Worm (Caenorhabditis elegans) whole organism, midembryonic: Measurements from ENCODE around the gene F36D3.16.

Source experiments
- T22C8.4 ChIP-seq: fragments of 200-800 bp; sonication (Bioruptor generic); IDR thresholded peaks from 2 replicates; pipeline ENCODE4 v1.3.6; 2022; ENCODE audit warnings: missing genetic modification characterization, missing compliant biosample characterization
- cog-1 ChIP-seq: sonication (generic microtip); optimal IDR thresholded peaks from 2 replicates; lab custom pipeline; 2016; ENCODE audit warnings: missing genetic modification characterization, missing compliant biosample characterization
- med-1 ChIP-seq: sonication (generic microtip); optimal IDR thresholded peaks from 2 replicates; lab custom pipeline; 2017; ENCODE audit warnings: missing genetic modification characterization, mild to moderate bottlenecking, missing compliant biosample characterization, antibody characterized with exemption, missing genetic modification reagents; ENCODE audit not compliant: insufficient read depth
- tab-1 ChIP-seq: fragments of 200-800 bp; sonication (Bioruptor generic); IDR thresholded peaks from 2 replicates; pipeline ENCODE4 v1.3.6; 2022; ENCODE audit warnings: missing genetic modification characterization, missing compliant biosample characterization
- ztf-23 ChIP-seq: fragments of 200-800 bp; sonication (Bioruptor generic); IDR thresholded peaks from 2 replicates; pipeline ENCODE4 v1.3.6; 2022; ENCODE audit warnings: missing genetic modification reagents, missing genetic modification characterization, missing compliant biosample characterization
- ztf-29 ChIP-seq: fragments of 200-800 bp; sonication (Bioruptor generic); IDR thresholded peaks from 2 replicates; pipeline ENCODE4 v1.3.6; 2022; ENCODE audit warnings: missing genetic modification reagents, missing genetic modification characterization, missing compliant biosample characterization

DNA sequence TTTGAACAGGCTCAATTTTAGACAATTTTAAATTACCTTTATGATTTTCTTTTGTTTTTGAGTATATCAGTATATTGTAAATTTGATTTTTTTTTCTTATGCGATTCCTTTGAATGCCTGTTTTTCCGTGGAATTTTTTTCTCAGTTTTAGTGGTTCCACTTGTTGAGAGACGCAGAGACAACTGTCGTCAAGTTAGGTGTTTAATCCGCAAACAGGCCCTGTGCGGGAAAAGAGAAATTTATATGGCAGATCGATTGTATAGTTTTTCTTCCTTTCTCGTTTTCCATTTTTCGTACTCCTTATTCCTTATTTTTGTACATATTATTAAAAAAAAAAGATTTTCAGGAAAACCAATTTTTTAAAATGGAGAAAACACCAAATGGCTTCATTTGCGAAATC is 28.9 kb upstream of the F36D3.16 start, which contains the start of gene F36D3.1:
- TF ChIP-seq med-1 (GFP tag; lab: Kevin White, UChicago) (no peak), ztf-29 (GFP tag; lab: Robert Waterston, UW) (no peak), cog-1 (tag; lab: Kevin White, UChicago) (no peak), T22C8.4 (GFP tag; lab: Robert Waterston, UW) (no peak), tab-1 (GFP tag; lab: Robert Waterston, UW) (no peak), ztf-23 (GFP tag; lab: Robert Waterston, UW) (no peak)
